ENCODE assay signal across 4 fruit fly cellular contexts in the genomic region with DNA sequence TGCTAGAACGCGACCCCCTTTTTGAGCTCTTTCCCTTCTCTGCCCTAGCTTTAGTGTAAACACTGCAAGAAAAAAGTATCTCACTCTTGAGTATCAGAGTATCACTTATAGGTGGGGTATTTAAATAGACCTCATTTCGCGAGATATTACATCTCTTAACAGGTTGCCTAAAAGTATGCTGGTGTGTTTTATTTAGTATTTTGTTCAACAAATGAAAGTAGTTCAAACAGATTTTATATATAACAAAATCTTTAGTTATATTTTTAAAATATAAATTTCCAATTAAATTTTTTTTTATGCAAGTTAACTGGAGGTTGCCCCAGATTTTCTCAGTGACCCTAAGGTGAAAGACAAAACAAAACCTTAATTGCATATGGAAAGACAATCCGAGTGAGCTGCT.
A peak's percentile ranks its signal among the peaks of the same experiment; 100 is the strongest.
TF ChIP-seq lines count a peak whose summit lies in the region.

No protein-coding gene starts in this region.

- TF ChIP-seq CTCF in whole organism, embryonic (GFP tag; optimal IDR thresholded peaks at IDR 0.05; lab: Kevin White, UChicago): no peak

TF ChIP-seq in whole organism, embryonic, 481 proteins besides CTCF, POLR2A, EP300 and RAD21 (continues in another document):
- TF ChIP-seq Oli (tag; optimal IDR thresholded peaks at IDR 0.05; lab: Kevin White, UChicago) (no peak), CG18262 (tag; optimal IDR thresholded peaks at IDR 0.05; lab: Kevin White, UChicago) (peak; percentile 46), Ada2b (GFP tag; IDR thresholded peaks at IDR 0.05; lab: Robert Waterston, UW) (no peak), bab2 (GFP tag; optimal IDR thresholded peaks at IDR 0.05; lab: Kevin White, UChicago) (no peak), CG31224 (GFP tag; IDR thresholded peaks at IDR 0.05; lab: Robert Waterston, UW) (no peak), CG10321 (GFP tag; IDR thresholded peaks at IDR 0.05; lab: Robert Waterston, UW) (no peak), CG10267 (tag; optimal IDR thresholded peaks at IDR 0.05; lab: Kevin White, UChicago) (no peak), fd64A (GFP tag; optimal IDR thresholded peaks at IDR 0.05; lab: Kevin White, UChicago) (no peak), Dbx (GFP tag; IDR thresholded peaks at IDR 0.05; lab: Robert Waterston, UW) (no peak), bsh (GFP tag; optimal IDR thresholded peaks at IDR 0.05; lab: Kevin White, UChicago) (peak in 1 of 2 experiments; percentile 38), CG9437 (GFP tag; optimal IDR thresholded peaks at IDR 0.05; lab: Kevin White, UChicago) (no peak), CG10462 (GFP tag; optimal IDR thresholded peaks at IDR 0.05; lab: Kevin White, UChicago) (no peak), CG6272 (GFP tag; IDR thresholded peaks at IDR 0.05; lab: Robert Waterston, UW) (no peak), zfh1 (GFP tag; IDR thresholded peaks at IDR 0.05; lab: Robert Waterston, UW) (no peak), croc (GFP tag; conservative IDR thresholded peaks at IDR 0.05; lab: Robert Waterston, UW) (no peak), grn (GFP tag; optimal IDR thresholded peaks at IDR 0.05; lab: Kevin White, UChicago) (no peak), CoRest (tag; optimal IDR thresholded peaks at IDR 0.05; lab: Kevin White, UChicago) (no peak), HmgD (GFP tag; optimal IDR thresholded peaks at IDR 0.05; lab: Kevin White, UChicago) (no peak), Fer2 (tag; optimal IDR thresholded peaks at IDR 0.05; lab: Kevin White, UChicago) (no peak), chn (GFP tag; optimal IDR thresholded peaks at IDR 0.05; lab: Kevin White, UChicago) (no peak), da (GFP tag; optimal IDR thresholded peaks at IDR 0.05; lab: Kevin White, UChicago) (no peak), CG18619 (GFP tag; optimal IDR thresholded peaks at IDR 0.05; lab: Kevin White, UChicago) (no peak), bigmax (GFP tag; optimal IDR thresholded peaks at IDR 0.05; lab: Kevin White, UChicago) (no peak)

TF ChIP-seq in whole organism, prepupa, 60 proteins besides CTCF, POLR2A, EP300 and RAD21 (continues in another document):
- TF ChIP-seq spab (GFP tag; optimal IDR thresholded peaks at IDR 0.05; lab: Kevin White, UChicago): peak; percentile 61
- TF ChIP-seq fkh (GFP tag; optimal IDR thresholded peaks at IDR 0.05; lab: Kevin White, UChicago): no peak
- TF ChIP-seq CG1621 (tag; optimal IDR thresholded peaks at IDR 0.05; lab: Kevin White, UChicago): peak; percentile 66
- peak; percentile 81 to 91 for TF ChIP-seq ss (GFP tag; optimal IDR thresholded peaks at IDR 0.05; lab: Kevin White, UChicago)
- no peak for TF ChIP-seq cyc (GFP tag; optimal IDR thresholded peaks at IDR 0.05; lab: Kevin White, UChicago)
- TF ChIP-seq fd85E (GFP tag; optimal IDR thresholded peaks at IDR 0.05; lab: Kevin White, UChicago): no peak
- TF ChIP-seq Hr4 (GFP tag; optimal IDR thresholded peaks at IDR 0.05; lab: Kevin White, UChicago): peak; percentile 43
- TF ChIP-seq CG34406 (GFP tag; optimal IDR thresholded peaks at IDR 0.05; lab: Kevin White, UChicago): peak; percentile 60
- TF ChIP-seq CG8319 (GFP tag; optimal IDR thresholded peaks at IDR 0.05; lab: Kevin White, UChicago): no peak
- no peak for TF ChIP-seq CG11294 (GFP tag; IDR thresholded peaks at IDR 0.05; lab: Robert Waterston, UW)
- TF ChIP-seq CG8119 (GFP tag; IDR thresholded peaks at IDR 0.05; lab: Robert Waterston, UW): peak; percentile 48; the same call in 2 of the 3 replicates
- no peak for TF ChIP-seq topi (GFP tag; optimal IDR thresholded peaks at IDR 0.05; lab: Kevin White, UChicago)
- peak; percentile 81 for TF ChIP-seq CG10631 (GFP tag; optimal IDR thresholded peaks at IDR 0.05; lab: Kevin White, UChicago)
- no peak for TF ChIP-seq CG11762 (GFP tag; optimal IDR thresholded peaks at IDR 0.05; lab: Kevin White, UChicago; ENCODE audit: insufficient read depth)
- no peak for TF ChIP-seq Hr38 (GFP tag; optimal IDR thresholded peaks at IDR 0.05; lab: Kevin White, UChicago)
- TF ChIP-seq CG6792 (GFP tag; optimal IDR thresholded peaks at IDR 0.05; lab: Kevin White, UChicago): no peak
- peak; percentile 24 for TF ChIP-seq Eip75B (GFP tag; optimal IDR thresholded peaks at IDR 0.05; lab: Kevin White, UChicago)
- peak; percentile 13; the same call in 1 of the 2 replicates for TF ChIP-seq CG15336 (GFP tag; IDR thresholded peaks at IDR 0.05; lab: Robert Waterston, UW)
- TF ChIP-seq Gug (GFP tag; IDR thresholded peaks at IDR 0.05; lab: Robert Waterston, UW): peak; percentile 48
- no peak for TF ChIP-seq vri (GFP tag; optimal IDR thresholded peaks at IDR 0.05; lab: Kevin White, UChicago)
- peak; percentile 36 for TF ChIP-seq CG8632 (GFP tag; optimal IDR thresholded peaks at IDR 0.05; lab: Kevin White, UChicago)
- TF ChIP-seq eg (GFP tag; IDR thresholded peaks at IDR 0.05; lab: Robert Waterston, UW): no peak; the same call in 2 of the 3 replicates

TF ChIP-seq in whole organism, pupa, 21 proteins besides CTCF, POLR2A, EP300 and RAD21:
- TF ChIP-seq CG34367 (tag; optimal IDR thresholded peaks at IDR 0.05; lab: Kevin White, UChicago): peak; percentile 81
- peak; percentile 54 for TF ChIP-seq CG13204 (GFP tag; optimal IDR thresholded peaks at IDR 0.05; lab: Kevin White, UChicago)
- TF ChIP-seq Pif1B (GFP tag; optimal IDR thresholded peaks at IDR 0.05; lab: Kevin White, UChicago): peak; percentile 46
- no peak for TF ChIP-seq CG12605 (GFP tag; IDR thresholded peaks at IDR 0.05; lab: Robert Waterston, UW)
- no peak for TF ChIP-seq gl (tag; optimal IDR thresholded peaks at IDR 0.05; lab: Kevin White, UChicago)
- no peak for TF ChIP-seq CG10348 (GFP tag; IDR thresholded peaks at IDR 0.05; lab: Robert Waterston, UW)
- no peak for TF ChIP-seq Snoo (tag; optimal IDR thresholded peaks at IDR 0.05; lab: Kevin White, UChicago)
- TF ChIP-seq CG32121 (GFP tag; IDR thresholded peaks at IDR 0.05; lab: Robert Waterston, UW): no peak
- peak; percentile 85 for TF ChIP-seq CG15710 (tag; optimal IDR thresholded peaks at IDR 0.05; lab: Kevin White, UChicago)
- no peak for TF ChIP-seq CG4496 (GFP tag; IDR thresholded peaks at IDR 0.05; lab: Robert Waterston, UW)
- peak; percentile 85 for TF ChIP-seq CG9948 (tag; optimal IDR thresholded peaks at IDR 0.05; lab: Kevin White, UChicago)
- TF ChIP-seq Ets98B (GFP tag; IDR thresholded peaks at IDR 0.05; lab: Robert Waterston, UW): no peak; the same call in 1 of the 2 replicates
- TF ChIP-seq CG14655 (GFP tag; optimal IDR thresholded peaks at IDR 0.05; lab: Kevin White, UChicago): peak; percentile 73
- peak; percentile 71 for TF ChIP-seq CG17806 (tag; optimal IDR thresholded peaks at IDR 0.05; lab: Kevin White, UChicago)
- TF ChIP-seq D1 (tag; optimal IDR thresholded peaks at IDR 0.05; lab: Kevin White, UChicago): peak; percentile 58
- TF ChIP-seq CG8301 (tag; optimal IDR thresholded peaks at IDR 0.05; lab: Kevin White, UChicago): peak; percentile 23
- TF ChIP-seq CG8159 (tag; optimal IDR thresholded peaks at IDR 0.05; lab: Kevin White, UChicago): peak; percentile 84

TF ChIP-seq in whole organism, wandering third instar larva, 38 proteins besides CTCF, POLR2A, EP300 and RAD21:
- TF ChIP-seq Sp1 (GFP tag; optimal IDR thresholded peaks at IDR 0.05; lab: Kevin White, UChicago) (peak; percentile 35), Rel (GFP tag; optimal IDR thresholded peaks at IDR 0.05; lab: Kevin White, UChicago) (no peak), Rel (tag; optimal IDR thresholded peaks at IDR 0.05; lab: Kevin White, UChicago) (no peak), HLH106 (tag; optimal IDR thresholded peaks at IDR 0.05; lab: Kevin White, UChicago) (peak; percentile 6)
